Fruit fly (Drosophila melanogaster) whole organism, embryonic: ENCODE data around the gene Tsen34.

Experiments
- Bgb ChIP-seq: fragments of 200-800 bp; sonication (Bioruptor generic); IDR thresholded peaks from 2 replicates; pipeline ENCODE4 v1.3.6; 2022; ENCODE audit warnings: missing biosample characterization, missing genetic modification characterization; ENCODE audit not compliant: partially characterized antibody
- CG10366 ChIP-seq: fragments of 200-800 bp; sonication (Bioruptor generic); IDR thresholded peaks from 2 replicates; pipeline ENCODE4 v1.3.6; 2022; ENCODE audit warnings: missing biosample characterization, missing genetic modification characterization
- CG11085 ChIP-seq: fragments of 200-800 bp; sonication (Bioruptor generic); IDR thresholded peaks from 2 replicates; pipeline ENCODE4 v1.3.6; 2022; ENCODE audit warnings: missing biosample characterization, missing genetic modification characterization
- CG11504 ChIP-seq: fragments of 200-800 bp; sonication (Bioruptor generic); optimal IDR thresholded peaks from 3 replicates; lab custom pipeline; 2019; ENCODE audit warnings: missing biosample characterization, mild to moderate bottlenecking, missing genetic modification characterization, moderate library complexity
- CG12104 ChIP-seq: fragments of 200-800 bp; sonication (Bioruptor generic); optimal IDR thresholded peaks from 3 replicates; lab custom pipeline; 2016; ENCODE audit warnings: missing biosample characterization, missing genetic modification characterization
- CG12942 ChIP-seq: fragments of 200-800 bp; sonication (Bioruptor generic); optimal IDR thresholded peaks from 3 replicates; lab custom pipeline; 2016; ENCODE audit warnings: missing biosample characterization, missing genetic modification characterization
- CG15011 ChIP-seq: fragments of 200-800 bp; sonication (Bioruptor generic); optimal IDR thresholded peaks from 3 replicates; lab custom pipeline; 2018; ENCODE audit warnings: missing biosample characterization, mild to moderate bottlenecking, missing genetic modification characterization
- CG17385 ChIP-seq: fragments of 200-800 bp; sonication (Bioruptor generic); optimal IDR thresholded peaks from 3 replicates; lab custom pipeline; 2018; ENCODE audit warnings: missing biosample characterization, mild to moderate bottlenecking, missing genetic modification characterization
- CG1792 ChIP-seq: fragments of 200-800 bp; sonication (Bioruptor generic); optimal IDR thresholded peaks from 2 replicates; lab custom pipeline; 2016; ENCODE audit warnings: missing biosample characterization, missing genetic modification characterization
- CG2889 ChIP-seq: fragments of 200-800 bp; sonication (Bioruptor generic); IDR thresholded peaks from 3 replicates; pipeline ENCODE4 v1.3.6; 2022; ENCODE audit warnings: missing biosample characterization, missing genetic modification characterization
- CG34422 ChIP-seq: fragments of 200-800 bp; sonication (Bioruptor generic); IDR thresholded peaks from 3 replicates; pipeline ENCODE4 v1.3.6; 2022; ENCODE audit warnings: missing biosample characterization, missing genetic modification characterization
- CG6254 ChIP-seq: fragments of 200-800 bp; sonication (Bioruptor generic); optimal IDR thresholded peaks from 3 replicates; lab custom pipeline; 2017; ENCODE audit warnings: mild to moderate bottlenecking, missing biosample characterization, missing genetic modification reagents, missing genetic modification characterization
- CG6813 ChIP-seq: fragments of 200-800 bp; sonication (Bioruptor generic); optimal IDR thresholded peaks from 2 replicates; lab custom pipeline; 2017; ENCODE audit warnings: missing biosample characterization, missing genetic modification characterization, mild to moderate bottlenecking, moderate library complexity, missing genetic modification reagents
- CG7271 ChIP-seq: fragments of 200-800 bp; sonication (Bioruptor generic); optimal IDR thresholded peaks from 2 replicates; lab custom pipeline; 2018; ENCODE audit warnings: missing biosample characterization, mild to moderate bottlenecking, missing genetic modification characterization, moderate library complexity
- CG7357 ChIP-seq: fragments of 200-800 bp; sonication (Bioruptor generic); IDR thresholded peaks from 3 replicates; pipeline ENCODE4 v1.3.6; 2022; ENCODE audit warnings: missing biosample characterization, missing genetic modification characterization
- CG7839 ChIP-seq: fragments of 200-800 bp; sonication (Bioruptor generic); optimal IDR thresholded peaks from 3 replicates; lab custom pipeline; 2018; ENCODE audit warnings: missing biosample characterization, mild to moderate bottlenecking, missing genetic modification characterization, moderate library complexity
- CG9215 ChIP-seq: fragments of 200-800 bp; sonication (Bioruptor generic); IDR thresholded peaks from 2 replicates; pipeline ENCODE4 v1.3.6; 2022; ENCODE audit warnings: missing biosample characterization, missing genetic modification characterization
- D ChIP-seq, 2 experiments: fragments of 200-800 bp in 1 of 2; fragments of >200 bp in 1 of 2; sonication (Bioruptor generic) in 1 of 2; optimal IDR thresholded peaks; 2 replicates in 1 of 2; 3 replicates in 1 of 2; lab custom pipeline; 2017; ENCODE audit warnings: mild to moderate bottlenecking in 1 of 2, missing biosample characterization in 1 of 2, missing genetic modification characterization in 1 of 2, missing genetic modification reagents in 1 of 2
- Dbx ChIP-seq: fragments of 200-800 bp; sonication (Bioruptor generic); IDR thresholded peaks from 3 replicates; pipeline ENCODE4 v1.3.6; 2022; ENCODE audit warnings: missing biosample characterization, missing genetic modification characterization
- Dfd ChIP-seq, 2 experiments: fragments of >200 bp; optimal IDR thresholded peaks; 2 replicates each; lab custom pipeline; 2017; ENCODE audit warnings: missing biosample characterization in 2 of 2, missing genetic modification characterization in 2 of 2
- Dip2 ChIP-seq: fragments of 200-800 bp; sonication (Bioruptor generic); IDR thresholded peaks from 2 replicates; pipeline ENCODE4 v1.3.6; 2022; ENCODE audit warnings: missing biosample characterization, missing genetic modification characterization
- Eip74EF ChIP-seq, 2 experiments: fragments of 200-800 bp in 1 of 2; fragments of >200 bp in 1 of 2; sonication (Bioruptor generic) in 1 of 2; optimal IDR thresholded peaks; 2 replicates each; lab custom pipeline; 2017 to 2019; ENCODE audit warnings: missing biosample characterization in 2 of 2, missing genetic modification characterization in 2 of 2, mild to moderate bottlenecking in 1 of 2, moderate library complexity in 1 of 2
- MESR4 ChIP-seq: fragments of 200-800 bp; sonication (Bioruptor generic); optimal IDR thresholded peaks from 2 replicates; lab custom pipeline; 2018; ENCODE audit warnings: missing biosample characterization, mild to moderate bottlenecking, missing genetic modification characterization, moderate library complexity
- Med ChIP-seq: fragments of 200-800 bp; sonication (Bioruptor generic); peaks from one replicate; lab custom pipeline; 2016; ENCODE audit warnings: missing biosample characterization, missing genetic modification characterization, mild to moderate bottlenecking, inconsistent platforms, moderate library complexity
- Optix ChIP-seq: fragments of 200-800 bp; sonication (Bioruptor generic); IDR thresholded peaks from 3 replicates; pipeline ENCODE4 v1.3.6; 2022; ENCODE audit warnings: missing biosample characterization, missing genetic modification characterization
- Rx ChIP-seq: fragments of 200-800 bp; sonication (Bioruptor generic); IDR thresholded peaks from 2 replicates; pipeline ENCODE4 v1.3.6; 2022; ENCODE audit warnings: missing biosample characterization, missing genetic modification characterization
- Spps ChIP-seq: fragments of 200-800 bp; sonication (Bioruptor generic); optimal IDR thresholded peaks from 2 replicates; lab custom pipeline; 2018; ENCODE audit warnings: missing biosample characterization, mild to moderate bottlenecking, missing genetic modification characterization
- ac ChIP-seq: fragments of 200-800 bp; sonication (Bioruptor generic); optimal IDR thresholded peaks from 3 replicates; lab custom pipeline; 2017; ENCODE audit warnings: missing biosample characterization, mild to moderate bottlenecking, missing genetic modification characterization
- aop ChIP-seq: fragments of 200-800 bp; sonication (Bioruptor generic); IDR thresholded peaks from 2 replicates; pipeline ENCODE4 v1.3.6; 2022; ENCODE audit warnings: missing biosample characterization, missing genetic modification characterization
- bowl ChIP-seq: fragments of 200-800 bp; sonication (Bioruptor generic); IDR thresholded peaks from 2 replicates; pipeline ENCODE4 v1.3.6; 2022; ENCODE audit warnings: missing biosample characterization, missing genetic modification characterization
- cad ChIP-seq: fragments of >200 bp; optimal IDR thresholded peaks from 2 replicates; lab custom pipeline; 2017; ENCODE audit warnings: missing biosample characterization, missing genetic modification characterization
- cato ChIP-seq: fragments of 200-800 bp; sonication (Bioruptor generic); optimal IDR thresholded peaks from 2 replicates; lab custom pipeline; 2016; ENCODE audit warnings: missing biosample characterization, missing genetic modification characterization, borderline replicate concordance
- danr ChIP-seq: fragments of 200-800 bp; sonication (Bioruptor generic); IDR thresholded peaks from 2 replicates; pipeline ENCODE4 v1.3.6; 2022; ENCODE audit warnings: missing biosample characterization, missing genetic modification characterization
- eve ChIP-seq, 2 experiments: fragments of >200 bp; optimal IDR thresholded peaks; 2 replicates each; lab custom pipeline; 2017; ENCODE audit warnings: missing biosample characterization in 2 of 2, missing genetic modification characterization in 2 of 2
- fd102C ChIP-seq: fragments of 200-800 bp; sonication (Bioruptor generic); optimal IDR thresholded peaks from 2 replicates; lab custom pipeline; 2018; ENCODE audit warnings: missing biosample characterization, mild to moderate bottlenecking, missing genetic modification characterization, moderate library complexity
- jing ChIP-seq: fragments of 200-800 bp; sonication (Bioruptor generic); optimal IDR thresholded peaks from 2 replicates; lab custom pipeline; 2018; ENCODE audit warnings: missing biosample characterization, mild to moderate bottlenecking, missing genetic modification characterization
- lbe ChIP-seq: fragments of 200-800 bp; sonication (Bioruptor generic); optimal IDR thresholded peaks from 2 replicates; lab custom pipeline; 2016; ENCODE audit warnings: missing biosample characterization, mild to moderate bottlenecking, missing genetic modification characterization
- luna ChIP-seq: fragments of 200-800 bp; sonication (Bioruptor generic); optimal IDR thresholded peaks from 2 replicates; lab custom pipeline; 2016; ENCODE audit warnings: missing biosample characterization, missing genetic modification characterization
- maf-S ChIP-seq: fragments of 200-800 bp; sonication (Bioruptor generic); optimal IDR thresholded peaks from 2 replicates; lab custom pipeline; 2016; ENCODE audit warnings: missing biosample characterization, missing genetic modification characterization
- otp ChIP-seq: fragments of 200-800 bp; sonication (Bioruptor generic); IDR thresholded peaks from 3 replicates; pipeline ENCODE4, ENCODE4 v1.3.6; 2022; ENCODE audit warnings: missing biosample characterization, missing genetic modification characterization
- pb ChIP-seq: fragments of 200-800 bp; sonication (Bioruptor generic); optimal IDR thresholded peaks from 3 replicates; lab custom pipeline; 2016; ENCODE audit warnings: missing biosample characterization, missing genetic modification characterization
- ranshi ChIP-seq: fragments of 200-800 bp; sonication (Bioruptor generic); IDR thresholded peaks from 2 replicates; pipeline ENCODE4 v1.3.6; 2022; ENCODE audit warnings: missing biosample characterization, missing genetic modification characterization
- repo ChIP-seq: fragments of 200-800 bp; sonication (Bioruptor generic); optimal IDR thresholded peaks from 2 replicates; lab custom pipeline; 2016; ENCODE audit warnings: missing biosample characterization, missing genetic modification characterization
- run ChIP-seq: fragments of 200-800 bp; sonication (Bioruptor generic); optimal IDR thresholded peaks from 3 replicates; lab custom pipeline; 2018; ENCODE audit warnings: missing biosample characterization, mild to moderate bottlenecking, missing genetic modification characterization
- sens ChIP-seq: fragments of 200-800 bp; sonication (Bioruptor generic); peaks from one replicate; lab custom pipeline; 2016; ENCODE audit warnings: missing biosample characterization, missing genetic modification characterization
- slp2 ChIP-seq: fragments of 200-800 bp; sonication (Bioruptor generic); optimal IDR thresholded peaks from 2 replicates; lab custom pipeline; 2016; ENCODE audit warnings: missing biosample characterization, missing genetic modification characterization
- tap ChIP-seq: fragments of 200-800 bp; optimal IDR thresholded peaks from 3 replicates; lab custom pipeline; 2019; ENCODE audit warnings: missing biosample characterization, mild to moderate bottlenecking, missing genetic modification characterization, moderate library complexity
- ttk ChIP-seq: fragments of 200-800 bp; sonication (Bioruptor generic); IDR thresholded peaks from 2 replicates; pipeline ENCODE4 v2.1.2; 2022; ENCODE audit warnings: missing biosample characterization, missing genetic modification characterization
- usp ChIP-seq: fragments of >200 bp; optimal IDR thresholded peaks from 2 replicates; lab custom pipeline; 2017; ENCODE audit warnings: missing biosample characterization, missing genetic modification characterization

Gene Tsen34

dm6 chr3L:14755951-14756723, 5.5 kb downstream of the Tsen34 start (continued):
- TF ChIP-seq CG9215 (GFP tag; lab: Robert Waterston, UW): peak; percentile 86
- no peak for TF ChIP-seq Rx (GFP tag; lab: Robert Waterston, UW)
- peak; percentile 61 for TF ChIP-seq luna
- no peak; the same call in 1 of the 2 replicates for TF ChIP-seq Dip2 (GFP tag; lab: Robert Waterston, UW)
- peak; percentile 21 for TF ChIP-seq CG1792
- peak; percentile 67; the same call in 2 of the 3 replicates for TF ChIP-seq CG34422 (GFP tag; lab: Robert Waterston, UW)
- TF ChIP-seq Bgb (GFP tag; lab: Robert Waterston, UW): 0 out of 2 replicates have a peak, but pooled peaks have one; percentile 55
- peak; percentile 94 for TF ChIP-seq CG7839 (tag; lab: Kevin White, UChicago)
- no peak for TF ChIP-seq MESR4 (GFP tag; lab: Kevin White, UChicago)
- no peak for TF ChIP-seq D (optimal IDR thresholded peaks at IDR 0.05; lab: Kevin White, UChicago)
- TF ChIP-seq D (GFP tag; optimal IDR thresholded peaks at IDR 0.05; lab: Kevin White, UChicago): peak; percentile 74
- no peak for TF ChIP-seq bowl (GFP tag; lab: Robert Waterston, UW)
- TF ChIP-seq CG11504 (tag; lab: Kevin White, UChicago): peak; percentile 94
- no peak for TF ChIP-seq lbe (GFP tag; lab: Kevin White, UChicago)
- TF ChIP-seq usp (GFP tag; lab: Kevin White, UChicago): no peak
- TF ChIP-seq tap (tag; lab: Kevin White, UChicago): peak; percentile 82
- TF ChIP-seq repo (GFP tag; lab: Kevin White, UChicago): peak; percentile 20
- no peak for TF ChIP-seq otp (GFP tag; lab: Robert Waterston, UW)
- TF ChIP-seq Dfd (GFP tag; optimal IDR thresholded peaks at IDR 0.05; lab: Kevin White, UChicago): peak in 1 of 2 experiments; percentile 93
- no peak for TF ChIP-seq fd102C (GFP tag; lab: Kevin White, UChicago)
- peak; percentile 77 for TF ChIP-seq CG12104 (GFP tag; lab: Kevin White, UChicago)
- TF ChIP-seq CG17385 (GFP tag; lab: Kevin White, UChicago): peak; percentile 81
- TF ChIP-seq CG2889 (GFP tag; lab: Robert Waterston, UW): peak; percentile 72; the same call in 1 of the 3 replicates
- TF ChIP-seq Spps: no peak
- peak; percentile 91 for TF ChIP-seq Med
- TF ChIP-seq Optix: peak; percentile 49; the same call in 1 of the 3 replicates
- TF ChIP-seq CG11085 (GFP tag; lab: Robert Waterston, UW): peak; percentile 67
- peak; percentile 78 for TF ChIP-seq ttk (GFP tag; lab: Robert Waterston, UW)
- TF ChIP-seq CG12942: peak; percentile 63
- TF ChIP-seq cad: no peak
- peak; percentile 75 for TF ChIP-seq slp2 (GFP tag; lab: Kevin White, UChicago)
- no peak for TF ChIP-seq jing
- peak in 1 of 2 experiments; percentile 81 for TF ChIP-seq Eip74EF (GFP tag; optimal IDR thresholded peaks at IDR 0.05; lab: Kevin White, UChicago)
- TF ChIP-seq CG10366 (GFP tag; lab: Robert Waterston, UW): peak; percentile 78
- TF ChIP-seq pb (GFP tag; lab: Kevin White, UChicago): no peak
- TF ChIP-seq CG6813 (GFP tag; lab: Kevin White, UChicago): peak; percentile 57
- peak; percentile 77 for TF ChIP-seq cato (GFP tag; lab: Kevin White, UChicago)
- peak; percentile 86 for TF ChIP-seq CG15011 (GFP tag; lab: Kevin White, UChicago)
- TF ChIP-seq CG6254 (GFP tag; lab: Kevin White, UChicago): peak; percentile 60
- TF ChIP-seq danr: peak; percentile 61
- no peak for TF ChIP-seq aop (GFP tag; lab: Robert Waterston, UW)
- peak; percentile 81 for TF ChIP-seq Dbx (GFP tag; lab: Robert Waterston, UW)
- TF ChIP-seq eve (GFP tag; optimal IDR thresholded peaks at IDR 0.05; lab: Kevin White, UChicago): no peak
- TF ChIP-seq CG7271 (tag; lab: Kevin White, UChicago): no peak
- peak; percentile 72 for TF ChIP-seq maf-S (GFP tag; lab: Kevin White, UChicago)
- TF ChIP-seq ac: peak; percentile 25
- TF ChIP-seq ranshi: peak; percentile 70
- TF ChIP-seq CG7357: peak; percentile 81
- peak; percentile 98 for TF ChIP-seq sens
- peak; percentile 85 for TF ChIP-seq run (tag; lab: Kevin White, UChicago)
